Fruit fly (Drosophila melanogaster) whole organism, wandering third instar larva: ENCODE data around the gene CCAP-R.

Source experiments
- CG32264 ChIP-seq: fragments of 200-800 bp; sonication (Bioruptor generic); optimal IDR thresholded peaks from 2 replicates; lab custom pipeline; 2016; ENCODE audit warnings: missing biosample characterization, missing genetic modification characterization
- CG9705 ChIP-seq: fragments of 200-800 bp; sonication (Bioruptor generic); optimal IDR thresholded peaks from 2 replicates; lab custom pipeline; 2018; ENCODE audit warnings: missing biosample characterization, mild to moderate bottlenecking, missing genetic modification characterization
- Dfd ChIP-seq: fragments of >200 bp; optimal IDR thresholded peaks from 2 replicates; lab custom pipeline; 2017; ENCODE audit warnings: missing biosample characterization, missing genetic modification characterization
- Dif ChIP-seq: fragments of 200-275, 200-300 bp; sonication (Bioruptor generic); optimal IDR thresholded peaks from 2 replicates; lab custom pipeline; 2018; ENCODE audit warnings: missing biosample characterization, missing genetic modification characterization; ENCODE audit not compliant: partially characterized antibody
- GATAd ChIP-seq: sonication (Bioruptor generic); optimal IDR thresholded peaks from 2 replicates; lab custom pipeline; 2016; ENCODE audit warnings: missing biosample characterization, missing genetic modification characterization
- HLH106 ChIP-seq: fragments of 200-800 bp; optimal IDR thresholded peaks from 3 replicates; lab custom pipeline; 2019; ENCODE audit warnings: missing biosample characterization, mild to moderate bottlenecking, missing genetic modification characterization, moderate library complexity
- Hnf4 ChIP-seq: fragments of 200-800 bp; sonication (Bioruptor generic); optimal IDR thresholded peaks from 2 replicates; lab custom pipeline; 2016; ENCODE audit warnings: missing biosample characterization, mild to moderate bottlenecking, missing genetic modification characterization
- Hr83 ChIP-seq: fragments of 200-300 bp; sonication (Bioruptor generic); optimal IDR thresholded peaks from 2 replicates; lab custom pipeline; 2016; ENCODE audit warnings: missing biosample characterization, mild to moderate bottlenecking, missing genetic modification characterization, moderate library complexity; ENCODE audit not compliant: poor library complexity, severe bottlenecking
- Jra ChIP-seq: sonication (Bioruptor generic); optimal IDR thresholded peaks from 2 replicates; lab custom pipeline; 2016; ENCODE audit warnings: missing biosample characterization, missing genetic modification characterization
- OdsH ChIP-seq: fragments of 200-800 bp; sonication (Bioruptor generic); optimal IDR thresholded peaks from 2 replicates; lab custom pipeline; 2016; ENCODE audit warnings: missing biosample characterization, mild to moderate bottlenecking, missing genetic modification characterization
- Rel ChIP-seq, 2 experiments: fragments of 200-800 bp; sonication (Bioruptor generic) in 1 of 2; optimal IDR thresholded peaks; 2 replicates in 1 of 2; 3 replicates in 1 of 2; lab custom pipeline; 2016 to 2019; ENCODE audit warnings: mild to moderate bottlenecking in 2 of 2, missing biosample characterization in 2 of 2, missing genetic modification characterization in 2 of 2, moderate library complexity in 1 of 2
- Sp1 ChIP-seq: fragments of 200-800 bp; sonication (Bioruptor generic); optimal IDR thresholded peaks from 3 replicates; lab custom pipeline; 2019; ENCODE audit warnings: missing biosample characterization, mild to moderate bottlenecking, missing genetic modification characterization, moderate library complexity
- Vsx2 ChIP-seq: fragments of 200-300, 225-300 bp; sonication (Bioruptor generic); optimal IDR thresholded peaks from 2 replicates; lab custom pipeline; 2018; ENCODE audit warnings: missing biosample characterization, missing genetic modification characterization; ENCODE audit not compliant: partially characterized antibody
- br ChIP-seq: fragments of 200-800 bp; sonication (Bioruptor generic); optimal IDR thresholded peaks from 2 replicates; lab custom pipeline; 2016; ENCODE audit warnings: missing biosample characterization, missing genetic modification characterization
- brk ChIP-seq: fragments of 200-800 bp; sonication (Bioruptor generic); optimal IDR thresholded peaks from 2 replicates; lab custom pipeline; 2016; ENCODE audit warnings: missing biosample characterization, mild to moderate bottlenecking, missing genetic modification characterization
- dl ChIP-seq, 2 experiments: fragments of 175-275, 200-275 bp in 1 of 2; fragments of 200-275 bp in 1 of 2; sonication (Bioruptor generic); optimal IDR thresholded peaks; lab custom pipeline; 2018; ENCODE audit warnings: mild to moderate bottlenecking in 2 of 2, missing biosample characterization in 2 of 2, missing genetic modification characterization in 2 of 2, moderate library complexity in 2 of 2; ENCODE audit not compliant: partially characterized antibody in 2 of 2, insufficient read depth in 1 of 2
- ey ChIP-seq: fragments of 200-800 bp; sonication (Bioruptor generic); optimal IDR thresholded peaks from 2 replicates; lab custom pipeline; 2016; ENCODE audit warnings: missing biosample characterization, missing genetic modification characterization
- fru ChIP-seq: fragments of 200-800 bp; sonication (Bioruptor generic); optimal IDR thresholded peaks from 3 replicates; lab custom pipeline; 2016; ENCODE audit warnings: missing biosample characterization, mild to moderate bottlenecking, missing genetic modification characterization
- h ChIP-seq: fragments of 200-800 bp; sonication (Bioruptor generic); optimal IDR thresholded peaks from 3 replicates; lab custom pipeline; 2016; ENCODE audit warnings: missing biosample characterization, mild to moderate bottlenecking, missing genetic modification characterization
- jim ChIP-seq: fragments of 175-275, 200-325 bp; sonication (Bioruptor generic); optimal IDR thresholded peaks from 2 replicates; lab custom pipeline; 2016; ENCODE audit warnings: missing biosample characterization, mild to moderate bottlenecking, missing genetic modification characterization
- lola ChIP-seq: fragments of >200 bp; optimal IDR thresholded peaks from 2 replicates; lab custom pipeline; 2017; ENCODE audit warnings: missing biosample characterization, missing genetic modification characterization
- psq ChIP-seq: fragments of 200-800 bp; sonication (Bioruptor generic); optimal IDR thresholded peaks from 3 replicates; lab custom pipeline; 2017; ENCODE audit warnings: missing biosample characterization, mild to moderate bottlenecking, missing genetic modification characterization, moderate library complexity
- sage ChIP-seq: fragments of 200-800 bp; sonication (Bioruptor generic); optimal IDR thresholded peaks from 2 replicates; lab custom pipeline; 2016; ENCODE audit warnings: missing biosample characterization, mild to moderate bottlenecking, missing genetic modification characterization
- sv ChIP-seq: fragments of 200-800 bp; sonication (Bioruptor generic); optimal IDR thresholded peaks from 3 replicates; lab custom pipeline; 2016; ENCODE audit warnings: missing biosample characterization, missing genetic modification characterization
- usp ChIP-seq: fragments of >200 bp; optimal IDR thresholded peaks from 2 replicates; lab custom pipeline; 2017; ENCODE audit warnings: missing biosample characterization, missing genetic modification characterization

The CCAP-R gene

DNA sequence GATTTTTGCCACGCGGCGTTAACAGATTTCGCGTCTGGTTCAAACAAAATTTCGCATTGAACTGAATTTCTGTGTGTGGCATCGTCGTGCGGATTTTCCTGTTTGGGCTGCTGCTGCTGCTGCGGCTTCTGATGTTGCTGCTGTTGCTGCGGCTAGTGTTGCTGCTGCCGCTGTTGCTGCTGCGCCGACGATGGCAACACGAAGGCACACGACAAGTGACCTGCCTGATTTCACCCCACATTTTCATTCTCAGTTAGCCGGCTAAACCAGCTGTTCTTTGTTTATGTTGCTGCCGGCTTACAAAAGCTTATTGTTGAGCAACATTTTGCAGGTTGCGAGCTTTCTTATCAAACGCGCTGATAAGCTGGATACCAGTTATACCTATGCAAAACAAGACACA, at the start of gene CCAP-R:
Gene CCAP-R, minus strand, starts transcription at position 179 of the 400 bp plus-strand sequence.
- peak; percentile 81 for TF ChIP-seq Dfd (GFP tag; lab: Kevin White, UChicago)
- TF ChIP-seq lola: no peak

DNA sequence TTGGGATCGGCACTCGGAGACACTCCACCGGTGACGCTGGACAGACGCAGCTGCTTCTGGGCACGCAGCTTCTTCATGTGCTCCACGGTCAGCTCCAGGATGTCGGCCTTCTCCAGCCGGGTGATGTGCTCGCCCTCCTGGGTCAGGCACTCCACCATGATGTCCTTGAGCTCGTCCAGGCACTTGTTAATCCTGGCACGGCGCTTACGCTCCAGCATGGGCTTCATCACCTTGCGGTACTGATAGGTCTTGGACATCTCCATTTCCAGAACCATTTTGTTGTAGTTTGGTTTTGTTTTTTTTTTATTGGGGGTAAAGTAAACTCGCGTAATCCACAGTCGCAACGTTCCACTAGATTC, 49.5 kb upstream of the CCAP-R start:
- TF ChIP-seq Jra (GFP tag; lab: Kevin White, UChicago) (no peak), Vsx2 (GFP tag; lab: Kevin White, UChicago) (peak; percentile 20)

DNA sequence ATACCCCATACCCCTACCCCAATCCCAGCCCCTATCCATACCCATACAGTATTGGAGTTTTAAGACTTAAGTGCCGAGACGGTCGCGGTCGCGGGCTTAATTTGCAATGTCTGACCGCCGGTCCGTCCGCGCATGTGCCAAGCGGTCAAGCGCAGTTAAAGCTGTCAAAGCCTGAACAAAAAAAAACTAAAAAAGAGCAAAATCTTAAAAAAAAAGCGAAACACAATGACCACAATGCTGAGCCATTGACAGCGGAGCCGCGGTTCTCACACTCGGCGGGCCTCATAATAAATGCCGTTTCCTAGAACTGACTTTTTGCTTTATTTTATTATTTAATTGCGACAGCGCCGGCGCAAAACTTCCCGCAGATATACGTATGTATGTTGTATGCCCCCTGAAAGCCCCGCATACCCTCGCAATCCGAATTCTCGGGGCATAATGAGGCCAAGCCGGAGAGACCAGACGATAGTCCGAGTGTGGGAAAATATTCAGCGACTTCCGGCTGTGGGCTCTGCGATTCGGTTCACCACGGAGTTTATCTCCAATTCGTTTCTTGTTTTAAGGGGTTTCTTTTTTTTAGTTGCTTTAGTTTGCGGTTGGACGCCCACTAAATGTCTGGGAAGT, 48.4 kb upstream of the CCAP-R start:
- no peak for TF ChIP-seq fru (GFP tag; lab: Kevin White, UChicago)
- TF ChIP-seq GATAd (GFP tag; lab: Kevin White, UChicago): no peak
- no peak for TF ChIP-seq h (GFP tag; lab: Kevin White, UChicago)
- no peak for TF ChIP-seq ey (GFP tag; lab: Kevin White, UChicago)
- TF ChIP-seq br (GFP tag; lab: Kevin White, UChicago): no peak
- no peak for TF ChIP-seq dl (GFP tag; optimal IDR thresholded peaks at IDR 0.05; lab: Kevin White, UChicago; ENCODE audit: insufficient read depth in 1 of 2, partially characterized antibody in 2 of 2)
- TF ChIP-seq Dif (GFP tag; lab: Kevin White, UChicago): no peak
- no peak for TF ChIP-seq HLH106
- no peak for TF ChIP-seq brk (GFP tag; lab: Kevin White, UChicago)
- TF ChIP-seq psq (GFP tag; lab: Kevin White, UChicago): no peak

DNA sequence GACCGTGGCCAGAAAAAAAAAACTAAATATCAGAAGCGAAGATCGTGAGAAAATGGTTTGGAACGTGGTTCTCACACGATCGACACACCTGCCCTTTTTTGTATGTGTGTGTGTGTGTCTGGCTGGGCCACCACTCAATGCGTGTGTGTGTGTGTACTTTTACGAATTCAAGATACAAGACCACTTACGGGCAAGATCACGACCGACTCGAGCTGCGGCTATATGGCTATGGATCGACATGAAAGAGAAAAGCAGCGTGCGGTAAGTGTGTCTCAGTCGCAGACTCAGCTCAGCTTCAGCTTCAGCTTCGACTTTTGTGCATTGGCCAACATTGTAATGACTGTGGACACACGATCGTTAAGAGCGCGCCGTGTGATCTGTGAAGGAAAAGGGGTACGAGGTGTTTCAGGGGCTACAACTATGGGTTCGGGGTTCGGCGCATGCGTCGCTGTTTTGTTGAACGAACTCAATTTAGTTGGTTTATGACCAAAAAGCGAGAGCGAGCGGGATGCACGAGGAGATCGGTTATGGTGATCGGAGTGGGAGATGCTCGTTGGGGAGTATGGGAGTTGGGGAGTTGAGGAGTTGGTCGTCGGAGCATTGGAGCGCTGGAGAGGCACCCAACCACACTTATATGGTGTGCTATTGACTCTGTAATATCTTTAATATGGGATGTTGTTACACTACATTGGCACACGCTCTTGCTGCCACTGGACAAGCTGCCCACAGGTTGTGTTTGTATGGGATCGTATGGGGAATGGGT, 46.7 kb upstream of the CCAP-R start:
- TF ChIP-seq h (GFP tag; lab: Kevin White, UChicago) (peak; percentile 60), brk (GFP tag; lab: Kevin White, UChicago) (peak; percentile 71), Sp1 (peak; percentile 1), usp (GFP tag; lab: Kevin White, UChicago) (no peak), fru (GFP tag; lab: Kevin White, UChicago) (peak; percentile 35), Hnf4 (no peak), jim (GFP tag; lab: Kevin White, UChicago) (peak; percentile 49), psq (GFP tag; lab: Kevin White, UChicago) (peak; percentile 51), Hr83 (GFP tag; lab: Kevin White, UChicago) (peak; percentile 70), sage (GFP tag; lab: Kevin White, UChicago) (no peak), GATAd (GFP tag; lab: Kevin White, UChicago) (no peak), Dif (GFP tag; lab: Kevin White, UChicago) (peak; percentile 28)
- TF ChIP-seq, all 38 proteins: peak for 8

DNA sequence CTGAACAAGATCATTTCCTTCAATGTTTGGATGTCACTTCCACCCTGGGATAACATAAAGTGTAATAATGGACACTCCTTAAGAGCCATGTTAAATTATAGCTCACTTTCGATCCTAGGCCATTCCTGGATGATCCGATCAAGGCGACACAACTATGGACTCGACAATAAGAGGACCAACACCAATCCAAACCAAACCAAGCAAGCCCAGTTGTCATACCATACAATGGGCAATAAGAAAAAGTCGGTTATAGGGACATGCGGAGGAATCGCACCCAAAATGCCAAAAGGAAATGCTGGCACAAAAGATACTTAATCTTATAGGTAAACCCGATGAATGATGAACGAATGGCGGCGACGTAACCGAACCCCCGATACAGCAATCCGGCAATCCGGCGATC, 46.0 kb upstream of the CCAP-R start:
- no peak for TF ChIP-seq sv (GFP tag; lab: Kevin White, UChicago)
- no peak for TF ChIP-seq OdsH (GFP tag; lab: Kevin White, UChicago)
- no peak for TF ChIP-seq CG32264 (GFP tag; lab: Kevin White, UChicago)
- no peak for TF ChIP-seq CG9705 (GFP tag; lab: Kevin White, UChicago)
- no peak for TF ChIP-seq fru (GFP tag; lab: Kevin White, UChicago)

DNA sequence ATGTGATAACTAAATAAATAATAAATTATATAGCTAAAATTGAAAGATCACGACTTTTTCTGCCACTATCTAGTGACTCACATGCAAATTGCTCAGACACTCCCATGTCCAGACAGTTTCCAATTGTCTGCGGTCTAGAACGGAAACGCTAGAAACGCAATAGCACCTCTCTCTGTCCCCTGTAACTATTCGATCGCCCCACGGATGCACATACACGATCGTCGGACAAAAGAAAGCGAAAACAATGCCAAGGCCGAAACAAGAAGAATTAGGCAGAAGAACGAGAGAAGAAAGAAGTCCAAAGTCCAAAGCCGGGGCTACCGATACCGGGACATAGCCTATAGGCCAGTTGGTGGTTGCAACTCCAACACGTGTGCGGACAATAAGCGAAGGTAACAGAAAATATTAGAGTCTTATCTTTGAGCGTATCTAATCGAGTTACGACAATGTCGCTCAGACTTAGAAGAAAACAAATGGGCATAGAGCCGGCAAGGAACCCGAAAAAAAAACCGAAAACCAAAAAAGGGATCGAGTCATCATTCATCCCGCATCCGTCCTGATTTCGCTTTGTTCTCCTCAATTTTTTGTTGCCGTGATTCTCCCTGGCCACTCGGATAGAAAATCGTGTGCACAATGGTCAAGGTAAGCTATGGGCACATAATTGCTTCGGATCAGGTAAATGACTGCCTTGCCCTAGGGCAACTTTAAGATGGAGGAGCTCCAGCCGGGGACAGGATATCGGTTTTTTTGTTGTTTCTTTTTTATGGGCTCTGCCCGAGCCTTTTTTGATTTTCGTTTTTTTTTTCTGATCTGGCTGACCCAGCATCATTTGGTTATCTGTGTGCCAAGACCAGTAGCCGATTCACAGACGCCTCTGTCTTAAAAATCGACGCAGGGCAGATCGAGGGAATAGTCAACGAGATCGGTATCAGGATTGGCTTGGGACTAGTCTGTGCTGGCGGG, 44.9 kb upstream of the CCAP-R start:
- TF ChIP-seq Hnf4: peak; percentile 36
- TF ChIP-seq Rel (GFP tag; optimal IDR thresholded peaks at IDR 0.05; lab: Kevin White, UChicago): no peak
- no peak for TF ChIP-seq Rel (tag; optimal IDR thresholded peaks at IDR 0.05; lab: Kevin White, UChicago)
- peak; percentile 25 for TF ChIP-seq psq (GFP tag; lab: Kevin White, UChicago)
